Worm (Caenorhabditis elegans): Measurements from ENCODE around the gene Y49E10.25.

- no peak for TF ChIP-seq ama-1 (optimal IDR thresholded peaks at IDR 0.05)
- TF ChIP-seq C34F6.9 (tag; optimal IDR thresholded peaks at IDR 0.05), result no peak
Observed at ce11 chrIII:12517674-12518073, 25.8 kb upstream of the Y49E10.25 start.

All from whole organism, L2 larva.